Fruit fly (Drosophila melanogaster): ENCODE data around the gene sina.

The sina gene

dm6 chr3L:16872487-16872955, 19.0 kb downstream of the sina start (continued):
- TF ChIP-seq Hmr (GFP tag; optimal IDR thresholded peaks at IDR 0.05) (peak; percentile 83), Oli (tag; optimal IDR thresholded peaks at IDR 0.05) (peak; percentile 88), caup (GFP tag; optimal IDR thresholded peaks at IDR 0.05; ENCODE audit: severe bottlenecking) (peak; percentile 58), NFAT (GFP tag; IDR thresholded peaks at IDR 0.05) (no peak), CG6813 (GFP tag; optimal IDR thresholded peaks at IDR 0.05) (peak; percentile 47), stc (GFP tag; IDR thresholded peaks at IDR 0.05) (peak; percentile 53; the same call in 1 of the 2 replicates), CG7556 (GFP tag; optimal IDR thresholded peaks at IDR 0.05) (peak; percentile 87), rib (GFP tag; IDR thresholded peaks at IDR 0.05) (peak; percentile 53; the same call in 1 of the 2 replicates), CG7786 (GFP tag; optimal IDR thresholded peaks at IDR 0.05) (peak; percentile 43), CG10959 (GFP tag; IDR thresholded peaks at IDR 0.05) (no peak), aop (GFP tag; IDR thresholded peaks at IDR 0.05) (no peak), CG14014 (GFP tag; IDR thresholded peaks at IDR 0.05) (peak; percentile 17; the same call in 1 of the 2 replicates), bsh (GFP tag; optimal IDR thresholded peaks at IDR 0.05) (peak; percentile 68 to 70), Abd-B (GFP tag; optimal IDR thresholded peaks at IDR 0.05) (peak; percentile 51), CG2678 (tag; optimal IDR thresholded peaks at IDR 0.05) (peak; percentile 91), CG17385 (GFP tag; optimal IDR thresholded peaks at IDR 0.05) (peak; percentile 73), CG14441 (GFP tag; IDR thresholded peaks at IDR 0.05) (no peak), Ssrp (tag; optimal IDR thresholded peaks at IDR 0.05) (peak; percentile 72), CG7357 (GFP tag; IDR thresholded peaks at IDR 0.05) (no peak), amos (GFP tag; IDR thresholded peaks at IDR 0.05; ENCODE audit: partially characterized antibody) (no peak), CG13287 (GFP tag; IDR thresholded peaks at IDR 0.05; ENCODE audit: partially characterized antibody) (no peak), CG5180 (GFP tag; optimal IDR thresholded peaks at IDR 0.05) (peak; percentile 84), CG4854 (GFP tag; optimal IDR thresholded peaks at IDR 0.05) (peak; percentile 29), prd (optimal IDR thresholded peaks at IDR 0.05) (no peak), prd (GFP tag; IDR thresholded peaks at IDR 0.05) (peak; percentile 41; the same call in 2 of the 3 replicates), oc (tag; optimal IDR thresholded peaks at IDR 0.05) (no peak), Spps (tag; optimal IDR thresholded peaks at IDR 0.05) (no peak), vfl (GFP tag; optimal IDR thresholded peaks at IDR 0.05) (peak; percentile 48), fd64A (GFP tag; optimal IDR thresholded peaks at IDR 0.05) (peak; percentile 0), CG6175 (GFP tag; IDR thresholded peaks at IDR 0.05) (0 out of 3 replicates have a peak, but pooled peaks have one; percentile 7), CG11247 (GFP tag; IDR thresholded peaks at IDR 0.05) (no peak), sima (GFP tag; optimal IDR thresholded peaks at IDR 0.05) (no peak), dmrt11E (tag; optimal IDR thresholded peaks at IDR 0.05) (peak; percentile 55), tup (GFP tag; optimal IDR thresholded peaks at IDR 0.05) (no peak), knrl (GFP tag; IDR thresholded peaks at IDR 0.05; ENCODE audit: partially characterized antibody) (no peak), tna (GFP tag; IDR thresholded peaks at IDR 0.05; ENCODE audit: partially characterized antibody) (no peak), trh (GFP tag; optimal IDR thresholded peaks at IDR 0.05) (no peak), CG4820 (GFP tag; optimal IDR thresholded peaks at IDR 0.05) (peak; percentile 58), shn (GFP tag; optimal IDR thresholded peaks at IDR 0.05) (no peak), Rx (GFP tag; IDR thresholded peaks at IDR 0.05) (peak; percentile 37; the same call in 1 of the 2 replicates), lilli (GFP tag; optimal IDR thresholded peaks at IDR 0.05) (peak; percentile 73), nau (GFP tag; optimal IDR thresholded peaks at IDR 0.05) (peak; percentile 81), CG30403 (GFP tag; optimal IDR thresholded peaks at IDR 0.05) (peak; percentile 74), CG7372 (GFP tag; IDR thresholded peaks at IDR 0.05) (0 out of 2 replicates have a peak, but pooled peaks have one; percentile 30), Ets65A (GFP tag) (no peak), CG1529 (GFP tag; optimal IDR thresholded peaks at IDR 0.05) (peak; percentile 62), Dfd (GFP tag; optimal IDR thresholded peaks at IDR 0.05) (no peak), mld (GFP tag; IDR thresholded peaks at IDR 0.05; ENCODE audit: partially characterized antibody) (no peak), Sry-β (GFP tag; optimal IDR thresholded peaks at IDR 0.05) (no peak), Dp (GFP tag; optimal IDR thresholded peaks at IDR 0.05) (no peak)
